Worm (Caenorhabditis elegans): Measurements from ENCODE around the gene srg-4.

DNA sequence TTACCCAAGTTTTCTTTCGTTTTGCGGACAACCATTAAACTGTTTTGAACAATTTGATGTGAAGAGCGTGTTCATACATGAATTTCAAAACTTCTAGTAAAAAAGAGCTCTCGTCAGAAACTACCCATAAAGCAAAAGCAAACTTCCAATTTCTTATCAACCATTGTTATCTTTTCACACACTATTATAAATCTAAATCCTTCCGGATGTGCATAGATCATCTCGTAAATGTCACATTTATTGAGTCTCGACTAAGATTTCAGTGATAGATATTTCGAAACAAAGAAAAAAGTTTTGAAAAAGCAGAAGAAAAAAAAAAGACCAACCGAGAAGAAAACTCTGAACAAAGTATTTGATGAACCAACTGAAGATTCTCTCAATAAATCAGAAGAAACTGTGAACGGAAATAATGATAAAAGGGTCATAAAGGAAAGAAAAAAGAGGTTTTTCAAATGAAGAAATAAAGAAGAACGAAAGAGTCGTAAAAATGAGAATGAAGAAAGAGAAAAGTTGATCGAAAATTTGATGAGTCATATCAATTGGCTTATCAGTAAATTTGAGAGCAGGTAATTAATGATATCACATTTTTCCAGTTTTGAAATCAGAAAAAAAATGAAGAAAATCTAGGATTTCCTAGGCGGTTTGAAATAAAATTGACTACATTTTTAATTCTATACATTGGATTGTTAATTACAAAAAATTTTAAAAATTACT, 28.7 kb upstream of the srg-4 start:
- no peak for TF ChIP-seq ceh-39 (tag; optimal IDR thresholded peaks at IDR 0.05)
- no peak for TF ChIP-seq blmp-1 (tag; optimal IDR thresholded peaks at IDR 0.05)
- TF ChIP-seq snpc-4 (tag; optimal IDR thresholded peaks at IDR 0.05): no peak
- no peak for TF ChIP-seq nhr-76 (tag; optimal IDR thresholded peaks at IDR 0.05)
- no peak for TF ChIP-seq nhr-237 (tag; optimal IDR thresholded peaks at IDR 0.05)
- no peak for TF ChIP-seq lin-13 (tag; optimal IDR thresholded peaks at IDR 0.05)
- no peak for TF ChIP-seq M03D4.4 (tag; optimal IDR thresholded peaks at IDR 0.05)
- no peak for TF ChIP-seq sem-2 (GFP tag; optimal IDR thresholded peaks at IDR 0.05)
- TF ChIP-seq zip-8 (tag; optimal IDR thresholded peaks at IDR 0.05): no peak
